Worm (Caenorhabditis elegans): ENCODE measurements around the gene copb-1.
"Not testable (repeated sequence)": the region's sequence is repeated elsewhere in the genome, so short reads cannot be mapped to it uniquely, and the experiment has no call there.

The copb-1 gene

DNA sequence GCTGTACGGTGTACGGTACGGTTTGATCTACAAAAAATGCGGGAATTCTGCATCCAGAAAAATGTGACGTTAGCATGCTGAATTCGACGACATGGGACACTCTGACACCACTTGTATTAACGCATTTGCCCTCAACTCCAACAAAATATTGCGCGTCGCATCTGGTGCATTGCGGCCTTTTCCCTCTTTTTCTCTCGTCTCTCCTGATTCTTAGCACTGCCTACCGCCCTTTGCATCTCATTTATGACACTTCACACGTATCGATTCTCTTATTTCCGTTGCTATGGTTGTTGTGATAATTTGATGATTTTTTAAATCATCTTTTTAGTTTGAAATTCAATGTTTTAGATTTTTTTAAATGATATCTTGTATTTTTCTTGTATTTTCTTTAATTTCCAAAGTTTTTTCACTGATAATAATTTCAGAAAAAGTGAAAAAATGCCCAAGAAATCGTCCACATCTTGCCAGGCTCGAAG, 40.3 kb downstream of the copb-1 start, which contains the start of gene T10D4.6:
Gene T10D4.6, plus strand, starts transcription at position 426 of the 476 bp plus-strand sequence.
- TF ChIP-seq C38D4.7 (GFP tag; optimal IDR thresholded peaks at IDR 0.05), result no peak
- TF ChIP-seq nhr-232 (tag; optimal IDR thresholded peaks at IDR 0.05), result no peak
- no peak for TF ChIP-seq ahr-1 (tag; optimal IDR thresholded peaks at IDR 0.05)
- TF ChIP-seq tbx-7 (tag; optimal IDR thresholded peaks at IDR 0.05), result no peak
- TF ChIP-seq pax-1 (tag; optimal IDR thresholded peaks at IDR 0.05), result no peak
- TF ChIP-seq eyg-1 (tag; optimal IDR thresholded peaks at IDR 0.05), result no peak
- peak; percentile 34 for TF ChIP-seq unc-42 (tag; optimal IDR thresholded peaks at IDR 0.05)
- no peak for TF ChIP-seq ceh-24 (tag; optimal IDR thresholded peaks at IDR 0.05)
- TF ChIP-seq ceh-48 (tag; optimal IDR thresholded peaks at IDR 0.05), result peak; percentile 71
- peak; percentile 0 for TF ChIP-seq ceh-2 (tag; optimal IDR thresholded peaks at IDR 0.05)
- TF ChIP-seq hlh-15 (tag; optimal IDR thresholded peaks at IDR 0.05), result no peak
- peak; percentile 27 for TF ChIP-seq ceh-31 (tag; optimal IDR thresholded peaks at IDR 0.05)
- TF ChIP-seq ttx-3 (tag; optimal IDR thresholded peaks at IDR 0.05), result no peak
- no peak for TF ChIP-seq che-1 (tag; optimal IDR thresholded peaks at IDR 0.05)
- TF ChIP-seq ceh-34 (tag; optimal IDR thresholded peaks at IDR 0.05), result peak; percentile 40
- no peak for TF ChIP-seq ceh-6 (GFP tag; optimal IDR thresholded peaks at IDR 0.05)
- peak; percentile 42 for TF ChIP-seq nfya-1 (tag; optimal IDR thresholded peaks at IDR 0.05)
- no peak for TF ChIP-seq hlh-8 (tag; optimal IDR thresholded peaks at IDR 0.05)
- no peak for TF ChIP-seq sox-2 (GFP tag; IDR thresholded peaks at IDR 0.05)
- no peak for TF ChIP-seq odd-2 (tag; optimal IDR thresholded peaks at IDR 0.05)
- TF ChIP-seq dmd-4 (tag; optimal IDR thresholded peaks at IDR 0.05; ENCODE audit: borderline replicate concordance), result no peak
- no peak for TF ChIP-seq ref-2 (tag; optimal IDR thresholded peaks at IDR 0.05)
- TF ChIP-seq unc-3 (GFP tag; conservative IDR thresholded peaks at IDR 0.05), result no peak
- no peak for TF ChIP-seq unc-3 (tag; optimal IDR thresholded peaks at IDR 0.05)
- TF ChIP-seq tbx-2 (tag; optimal IDR thresholded peaks at IDR 0.05), result peak; percentile 70

DNA sequence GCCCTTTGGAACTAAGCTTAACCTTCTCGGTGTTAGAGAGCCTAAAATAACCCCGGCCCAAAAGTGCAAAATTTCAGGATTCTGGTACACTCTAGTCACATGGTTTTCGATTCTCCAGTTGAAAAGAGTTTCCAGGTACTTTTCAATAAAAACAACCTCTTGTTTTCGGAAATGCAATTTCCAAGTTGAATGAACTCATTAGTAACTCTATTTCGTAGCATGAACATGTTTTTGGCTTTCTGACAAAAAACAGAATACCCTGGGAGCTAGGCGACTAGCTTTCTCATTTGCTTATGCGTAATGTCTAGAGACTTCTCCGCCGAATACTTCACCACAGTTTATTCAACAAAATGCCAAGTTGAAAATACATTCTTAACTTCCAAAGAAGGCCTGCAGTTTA, 44.6 kb downstream of the copb-1 start, which contains the start of gene srh-71:
Gene srh-71, plus strand, starts transcription at position 301 of the 400 bp plus-strand sequence.
- TF ChIP-seq ztf-16 (tag; optimal IDR thresholded peaks at IDR 0.05), result no peak
- TF ChIP-seq ceh-48 (tag; optimal IDR thresholded peaks at IDR 0.05), result no peak
- TF ChIP-seq ceh-9 (tag; optimal IDR thresholded peaks at IDR 0.05), result no peak
- TF ChIP-seq rnt-1 (tag; optimal IDR thresholded peaks at IDR 0.05), result no peak
- no peak for TF ChIP-seq hlh-13 (GFP tag; optimal IDR thresholded peaks at IDR 0.05)
- TF ChIP-seq nfya-1 (tag; optimal IDR thresholded peaks at IDR 0.05), result no peak
- no peak for TF ChIP-seq tbx-2 (tag; optimal IDR thresholded peaks at IDR 0.05)
- no peak for TF ChIP-seq ref-2 (tag; optimal IDR thresholded peaks at IDR 0.05)
- no peak for TF ChIP-seq K09A11.1 (tag; optimal IDR thresholded peaks at IDR 0.05; ENCODE audit: insufficient read depth)
- TF ChIP-seq nhr-232 (tag; optimal IDR thresholded peaks at IDR 0.05), result no peak
- no peak for TF ChIP-seq ahr-1 (tag; optimal IDR thresholded peaks at IDR 0.05)
- no peak for TF ChIP-seq pqm-1 (tag; optimal IDR thresholded peaks at IDR 0.05)
- no peak for TF ChIP-seq lin-11 (tag; optimal IDR thresholded peaks at IDR 0.05)
- no peak for TF ChIP-seq hlh-8 (tag; optimal IDR thresholded peaks at IDR 0.05)

DNA sequence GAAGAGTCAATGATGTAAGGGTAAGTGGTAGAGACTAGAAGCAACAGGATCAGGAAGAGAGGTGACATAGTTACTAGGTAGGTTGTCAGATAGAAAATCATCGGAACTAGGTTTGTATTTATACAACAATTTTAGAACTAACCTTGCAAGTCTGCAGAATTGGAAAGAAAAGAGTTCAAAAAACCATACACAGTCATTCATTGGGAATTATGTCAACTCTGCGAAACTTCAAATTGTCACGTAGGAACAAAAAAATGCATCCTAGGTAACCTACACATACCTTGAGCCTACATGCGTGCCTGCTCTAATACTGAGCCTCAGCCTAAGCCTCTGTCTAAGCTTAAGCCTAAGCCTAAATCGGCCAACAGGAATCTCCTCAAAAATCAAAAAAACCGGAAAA, 47.7 kb downstream of the copb-1 start, which contains the start of gene ins-19:
Gene ins-19, minus strand, starts transcription at position 101 of the 400 bp plus-strand sequence.
- TF ChIP-seq zip-5 (tag; optimal IDR thresholded peaks at IDR 0.05) (no peak), fkh-6 (tag; optimal IDR thresholded peaks at IDR 0.05) (no peak), K02D7.2 (tag; optimal IDR thresholded peaks at IDR 0.05) (no peak), ceh-22 (tag; optimal IDR thresholded peaks at IDR 0.05) (no peak)

DNA sequence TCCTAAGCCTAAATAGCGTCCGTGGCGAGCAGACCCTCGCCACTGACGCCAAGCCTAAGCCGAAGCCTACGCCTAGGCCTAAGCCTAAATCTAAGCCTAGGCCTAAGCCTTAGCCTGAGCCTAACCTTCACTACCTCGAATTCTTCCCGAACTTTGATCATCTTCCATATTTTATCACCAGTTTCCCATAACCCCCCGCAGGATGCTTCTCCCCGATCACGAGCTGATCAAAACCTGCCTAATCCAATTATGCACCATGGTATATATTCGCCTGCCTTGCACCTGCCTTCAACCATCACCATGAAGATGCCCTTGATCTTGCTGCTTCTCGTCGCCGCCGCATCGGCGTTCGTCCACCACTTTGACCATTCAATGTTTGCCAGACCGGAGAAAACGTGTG, 48.1 kb downstream of the copb-1 start, which contains the start of gene ins-31:
Gene ins-31, plus strand, starts transcription at position 301 of the 400 bp plus-strand sequence.
- not testable (repeated sequence) for TF ChIP-seq ceh-18, lin-11, hlh-15 (tag; optimal IDR thresholded peaks at IDR 0.05)
